Worm (Caenorhabditis elegans): Measurements from ENCODE around the gene cest-5.2.

The cest-5.2 gene

ce11 chrIV:6585397-6585921 lies 42.3 kb downstream of the cest-5.2 start, which contains the start of the genes F38A5.2 and dnj-11 (continued):
- TF ChIP-seq mls-2 (tag; optimal IDR thresholded peaks at IDR 0.05) (no peak), ceh-39 (tag; optimal IDR thresholded peaks at IDR 0.05) (peak; percentile 73), unc-120 (tag; optimal IDR thresholded peaks at IDR 0.05; ENCODE audit: poor library complexity, severe bottlenecking) (peak; percentile 55), nhr-28 (tag; optimal IDR thresholded peaks at IDR 0.05) (no peak), M03D4.4 (tag; optimal IDR thresholded peaks at IDR 0.05) (no peak), unc-39 (tag; optimal IDR thresholded peaks at IDR 0.05) (no peak), ces-1 (GFP tag; optimal IDR thresholded peaks at IDR 0.05) (peak; percentile 75), elt-1 (tag; optimal IDR thresholded peaks at IDR 0.05; ENCODE audit: borderline replicate concordance, insufficient read depth) (no peak), elt-3 (tag; optimal IDR thresholded peaks at IDR 0.05) (no peak)

ce11 chrIV:6582604-6583003 lies 45.1 kb downstream of the cest-5.2 start, which contains the start of gene odr-8:
TSS of gene odr-8 (minus strand) at chrIV:6582704.
- TF ChIP-seq elt-1 (tag; optimal IDR thresholded peaks at IDR 0.05; ENCODE audit: borderline replicate concordance, insufficient read depth) (no peak), lin-32 (GFP tag; optimal IDR thresholded peaks at IDR 0.05) (no peak)

- no peak for TF ChIP-seq sem-2 (GFP tag; optimal IDR thresholded peaks at IDR 0.05)
- TF ChIP-seq drap-1 (GFP tag; optimal IDR thresholded peaks at IDR 0.05): no peak
- TF ChIP-seq hlh-1 (tag; optimal IDR thresholded peaks at IDR 0.05): no peak
- no peak for TF ChIP-seq ceh-43 (GFP tag; optimal IDR thresholded peaks at IDR 0.05)
- TF ChIP-seq ztf-11 (tag; optimal IDR thresholded peaks at IDR 0.05): no peak
- TF ChIP-seq blmp-1 (tag; optimal IDR thresholded peaks at IDR 0.05): no peak
- no peak for TF ChIP-seq M03D4.4 (tag; optimal IDR thresholded peaks at IDR 0.05)
- no peak for TF ChIP-seq mab-5 (tag; optimal IDR thresholded peaks at IDR 0.05)
- no peak for TF ChIP-seq elt-1 (tag; optimal IDR thresholded peaks at IDR 0.05; ENCODE audit: borderline replicate concordance, insufficient read depth)
- TF ChIP-seq bed-3 (GFP tag; optimal IDR thresholded peaks at IDR 0.05): no peak
- TF ChIP-seq lsy-2 (tag; optimal IDR thresholded peaks at IDR 0.05): no peak
- no peak for TF ChIP-seq nhr-28 (tag; optimal IDR thresholded peaks at IDR 0.05)
- TF ChIP-seq snpc-4 (tag; optimal IDR thresholded peaks at IDR 0.05): no peak
- TF ChIP-seq mep-1 (tag; optimal IDR thresholded peaks at IDR 0.05): no peak
- no peak for TF ChIP-seq ceh-83 (GFP tag; optimal IDR thresholded peaks at IDR 0.05)
- no peak for TF ChIP-seq pha-4 (tag; optimal IDR thresholded peaks at IDR 0.05)
- no peak for TF ChIP-seq flh-1 (GFP tag; optimal IDR thresholded peaks at IDR 0.05)
- TF ChIP-seq ceh-39 (tag; optimal IDR thresholded peaks at IDR 0.05): no peak
- no peak for TF ChIP-seq unc-39 (tag; optimal IDR thresholded peaks at IDR 0.05)
- no peak for TF ChIP-seq tbx-8 (GFP tag; optimal IDR thresholded peaks at IDR 0.05)
Observed at ce11 chrIV:6581658-6582057, 46.1 kb downstream of the cest-5.2 start.

ce11 chrIV:6577914-6578313 lies 49.8 kb downstream of the cest-5.2 start, which contains the start of gene C43G2.3:
TSS of gene C43G2.3 (plus strand) at chrIV:6578214.
- TF ChIP-seq lin-13 (tag; optimal IDR thresholded peaks at IDR 0.05) (no peak), unc-39 (tag; optimal IDR thresholded peaks at IDR 0.05) (no peak), elt-1 (tag; optimal IDR thresholded peaks at IDR 0.05; ENCODE audit: borderline replicate concordance, insufficient read depth) (no peak), sem-2 (GFP tag; optimal IDR thresholded peaks at IDR 0.05) (no peak), snpc-4 (tag; optimal IDR thresholded peaks at IDR 0.05) (no peak), tbx-8 (GFP tag; optimal IDR thresholded peaks at IDR 0.05) (no peak), lsy-2 (tag; optimal IDR thresholded peaks at IDR 0.05) (no peak), ham-2 (GFP tag; optimal IDR thresholded peaks at IDR 0.05) (no peak), hlh-1 (tag; optimal IDR thresholded peaks at IDR 0.05) (no peak), drap-1 (GFP tag; optimal IDR thresholded peaks at IDR 0.05) (no peak), unc-62 (GFP tag; optimal IDR thresholded peaks at IDR 0.05) (no peak), elt-3 (tag; optimal IDR thresholded peaks at IDR 0.05) (no peak), nhr-12 (tag; optimal IDR thresholded peaks at IDR 0.05) (no peak), ceh-83 (GFP tag; optimal IDR thresholded peaks at IDR 0.05) (no peak), ceh-43 (GFP tag; optimal IDR thresholded peaks at IDR 0.05) (no peak), ztf-11 (tag; optimal IDR thresholded peaks at IDR 0.05) (no peak), mls-2 (tag; optimal IDR thresholded peaks at IDR 0.05) (no peak), ces-1 (GFP tag; optimal IDR thresholded peaks at IDR 0.05) (no peak)

ce11 chrIV:6576728-6577101 lies 51.0 kb downstream of the cest-5.2 start:
- TF ChIP-seq elt-3 (tag; optimal IDR thresholded peaks at IDR 0.05) (no peak), nhr-28 (tag; optimal IDR thresholded peaks at IDR 0.05) (no peak), hlh-1 (tag; optimal IDR thresholded peaks at IDR 0.05) (peak; percentile 27), zip-8 (tag; optimal IDR thresholded peaks at IDR 0.05) (no peak), ceh-43 (GFP tag; optimal IDR thresholded peaks at IDR 0.05) (no peak), mls-2 (tag; optimal IDR thresholded peaks at IDR 0.05) (peak; percentile 44), unc-62 (GFP tag; optimal IDR thresholded peaks at IDR 0.05) (peak; percentile 57), elt-1 (tag; optimal IDR thresholded peaks at IDR 0.05; ENCODE audit: borderline replicate concordance, insufficient read depth) (no peak), flh-1 (GFP tag; optimal IDR thresholded peaks at IDR 0.05) (no peak), drap-1 (GFP tag; optimal IDR thresholded peaks at IDR 0.05) (peak; percentile 6), mep-1 (tag; optimal IDR thresholded peaks at IDR 0.05) (peak; percentile 24), unc-120 (tag; optimal IDR thresholded peaks at IDR 0.05; ENCODE audit: poor library complexity, severe bottlenecking) (peak; percentile 44), M03D4.4 (tag; optimal IDR thresholded peaks at IDR 0.05) (no peak), nhr-237 (tag; optimal IDR thresholded peaks at IDR 0.05) (peak; percentile 45), unc-39 (tag; optimal IDR thresholded peaks at IDR 0.05) (no peak), blmp-1 (tag; optimal IDR thresholded peaks at IDR 0.05) (no peak), bed-3 (GFP tag; optimal IDR thresholded peaks at IDR 0.05) (no peak), lin-13 (tag; optimal IDR thresholded peaks at IDR 0.05) (no peak), lin-32 (GFP tag; optimal IDR thresholded peaks at IDR 0.05) (no peak), mab-5 (tag; optimal IDR thresholded peaks at IDR 0.05) (no peak), ham-2 (GFP tag; optimal IDR thresholded peaks at IDR 0.05) (peak; percentile 62), ces-1 (GFP tag; optimal IDR thresholded peaks at IDR 0.05) (no peak), lsy-2 (tag; optimal IDR thresholded peaks at IDR 0.05) (no peak), sem-2 (GFP tag; optimal IDR thresholded peaks at IDR 0.05) (no peak), nhr-76 (tag; optimal IDR thresholded peaks at IDR 0.05) (no peak), tbx-8 (GFP tag; optimal IDR thresholded peaks at IDR 0.05) (no peak), nhr-2 (tag; optimal IDR thresholded peaks at IDR 0.05) (no peak), pha-4 (tag; optimal IDR thresholded peaks at IDR 0.05) (peak; percentile 75), sptf-1 (tag; optimal IDR thresholded peaks at IDR 0.05) (peak; percentile 43), ceh-83 (GFP tag; optimal IDR thresholded peaks at IDR 0.05) (peak; percentile 25), ztf-11 (tag; optimal IDR thresholded peaks at IDR 0.05) (no peak), cnd-1 (tag; optimal IDR thresholded peaks at IDR 0.05) (peak; percentile 34)

Measured in whole organism, mixed stage, embryonic.